Worm (Caenorhabditis elegans) whole organism, L2 larva: ENCODE measurements around the gene str-71.
A peak's percentile ranks its signal among the peaks of the same experiment; 100 is the strongest.

Source experiments
- C34F6.9 ChIP-seq: fragments of 150-350 bp; optimal IDR thresholded peaks from 2 replicates; lab custom pipeline; 2014; ENCODE audit warnings: missing biosample characterization, missing genetic modification characterization
- F13H6.1 ChIP-seq: sonication (generic microtip); optimal IDR thresholded peaks from 2 replicates; lab custom pipeline; 2016; ENCODE audit warnings: missing genetic modification characterization, missing compliant biosample characterization
- R02D3.7 ChIP-seq: fragments of 150-350 bp; optimal IDR thresholded peaks from 2 replicates; lab custom pipeline; 2014; ENCODE audit warnings: missing biosample characterization, missing genetic modification characterization
- Y55F3AM.14 ChIP-seq: fragments of 200-800 bp; sonication (Bioruptor generic); optimal IDR thresholded peaks from 2 replicates; lab custom pipeline; 2018; ENCODE audit warnings: mild to moderate bottlenecking, missing genetic modification characterization, missing compliant biosample characterization
- ZK546.5 ChIP-seq: sonication (generic microtip); optimal IDR thresholded peaks from 2 replicates; lab custom pipeline; 2017; ENCODE audit warnings: missing biosample characterization, missing genetic modification characterization
- alr-1 ChIP-seq: fragments of 150-350 bp; optimal IDR thresholded peaks from 2 replicates; lab custom pipeline; 2014; ENCODE audit warnings: missing biosample characterization, missing genetic modification characterization
- aly-2 ChIP-seq: fragments of 150-350 bp; optimal IDR thresholded peaks from 2 replicates; lab custom pipeline; 2014; ENCODE audit warnings: missing biosample characterization, missing genetic modification characterization
- ama-1 ChIP-seq: fragments of 150-350 bp; optimal IDR thresholded peaks from 2 replicates; lab custom pipeline; 2018; ENCODE audit warnings: inconsistent platforms
- blmp-1 ChIP-seq: sonication (generic microtip); optimal IDR thresholded peaks from 2 replicates; lab custom pipeline; 2017; ENCODE audit warnings: missing genetic modification characterization, mild to moderate bottlenecking, missing compliant biosample characterization, antibody characterized with exemption, moderate library complexity; ENCODE audit not compliant: insufficient read depth
- ceh-16 ChIP-seq: fragments of 150-350 bp; optimal IDR thresholded peaks from 2 replicates; lab custom pipeline; 2014; ENCODE audit warnings: missing biosample characterization, missing genetic modification characterization
- crh-2 ChIP-seq: sonication (generic microtip); optimal IDR thresholded peaks from 2 replicates; lab custom pipeline; 2017; ENCODE audit warnings: missing biosample characterization, missing genetic modification characterization
- dmd-4 ChIP-seq: sonication (generic microtip); optimal IDR thresholded peaks from 2 replicates; lab custom pipeline; 2017; ENCODE audit warnings: missing biosample characterization, missing genetic modification characterization
- egl-27 ChIP-seq: sonication (generic microtip); optimal IDR thresholded peaks from 3 replicates; lab custom pipeline; 2017; ENCODE audit warnings: missing biosample characterization, missing genetic modification reagents, missing genetic modification characterization
- elt-1 ChIP-seq: fragments of 150-350 bp; optimal IDR thresholded peaks from 2 replicates; lab custom pipeline; 2014; ENCODE audit warnings: missing biosample characterization, missing genetic modification characterization
- elt-3 ChIP-seq: sonication (generic microtip); optimal IDR thresholded peaks from 2 replicates; lab custom pipeline; 2017; ENCODE audit warnings: missing biosample characterization, missing genetic modification characterization
- fos-1 ChIP-seq: fragments of 150-350 bp; optimal IDR thresholded peaks from 2 replicates; lab custom pipeline; 2014; ENCODE audit warnings: missing biosample characterization, missing genetic modification characterization
- gmeb-1 ChIP-seq: fragments of 150-350 bp; optimal IDR thresholded peaks from 2 replicates; lab custom pipeline; 2014; ENCODE audit warnings: missing biosample characterization, missing genetic modification characterization
- lin-11 ChIP-seq: fragments of 150-350 bp; sonication (generic microtip); optimal IDR thresholded peaks from 2 replicates; lab custom pipeline; 2014; ENCODE audit warnings: missing biosample characterization, missing genetic modification characterization, inconsistent platforms, mixed read lengths
- lin-13 ChIP-seq: fragments of 150-350 bp; optimal IDR thresholded peaks from 2 replicates; lab custom pipeline; 2014; ENCODE audit warnings: missing biosample characterization, missing genetic modification reagents, missing genetic modification characterization
- lin-39 ChIP-seq: fragments of 150-350 bp; optimal IDR thresholded peaks from 2 replicates; lab custom pipeline; 2014; ENCODE audit warnings: missing biosample characterization, missing genetic modification reagents, missing genetic modification characterization
- lsy-2 ChIP-seq, 2 experiments: fragments of 150-350 bp in 1 of 2; sonication (generic microtip) in 1 of 2; optimal IDR thresholded peaks; 2 replicates each; lab custom pipeline; 2014 to 2017; ENCODE audit warnings: missing biosample characterization in 2 of 2, missing genetic modification characterization in 2 of 2
- mbf-1 ChIP-seq: sonication (generic microtip); optimal IDR thresholded peaks from 2 replicates; lab custom pipeline; 2017; ENCODE audit warnings: missing biosample characterization, missing genetic modification characterization
- mdl-1 ChIP-seq, 2 experiments: fragments of 150-350 bp in 1 of 2; sonication (generic microtip) in 1 of 2; optimal IDR thresholded peaks; 2 replicates each; lab custom pipeline; 2017; ENCODE audit warnings: missing biosample characterization in 2 of 2, missing genetic modification characterization in 2 of 2
- nhr-11 ChIP-seq: fragments of 150-350 bp; optimal IDR thresholded peaks from 2 replicates; lab custom pipeline; 2014; ENCODE audit warnings: missing biosample characterization, missing genetic modification characterization
- nhr-12 ChIP-seq: fragments of 150-350 bp; optimal IDR thresholded peaks from 2 replicates; lab custom pipeline; 2014; ENCODE audit warnings: missing biosample characterization, missing genetic modification characterization
- nhr-21 ChIP-seq: fragments of 150-350 bp; optimal IDR thresholded peaks from 2 replicates; lab custom pipeline; 2014; ENCODE audit warnings: missing biosample characterization, missing genetic modification characterization
- nhr-23 ChIP-seq: fragments of 150-350 bp; optimal IDR thresholded peaks from 2 replicates; lab custom pipeline; 2014; ENCODE audit warnings: missing biosample characterization, missing genetic modification reagents, missing genetic modification characterization
- nhr-237 ChIP-seq: fragments of 150-350 bp; optimal IDR thresholded peaks from 2 replicates; lab custom pipeline; 2014; ENCODE audit warnings: missing biosample characterization, missing genetic modification characterization
- nhr-25 ChIP-seq: fragments of 150-350 bp; sonication (generic microtip); optimal IDR thresholded peaks from 3 replicates; lab custom pipeline; 2014; ENCODE audit warnings: missing biosample characterization, missing genetic modification characterization
- nhr-6 ChIP-seq: fragments of 150-350 bp; optimal IDR thresholded peaks from 2 replicates; lab custom pipeline; 2014; ENCODE audit warnings: missing biosample characterization, missing genetic modification characterization
- nhr-77 ChIP-seq: fragments of 150-350 bp; optimal IDR thresholded peaks from 2 replicates; lab custom pipeline; 2014; ENCODE audit warnings: missing biosample characterization, missing genetic modification characterization
- peb-1 ChIP-seq: fragments of 150-350 bp; optimal IDR thresholded peaks from 2 replicates; lab custom pipeline; 2014; ENCODE audit warnings: missing biosample characterization, missing genetic modification characterization
- sem-4 ChIP-seq: fragments of 150-350 bp; optimal IDR thresholded peaks from 2 replicates; lab custom pipeline; 2014; ENCODE audit warnings: missing biosample characterization, missing genetic modification reagents, missing genetic modification characterization
- skn-1 ChIP-seq: sonication (generic microtip); optimal IDR thresholded peaks from 2 replicates; lab custom pipeline; 2017; ENCODE audit warnings: missing biosample characterization, missing genetic modification characterization
- sma-3 ChIP-seq: sonication (generic microtip); optimal IDR thresholded peaks from 2 replicates; lab custom pipeline; 2016; ENCODE audit warnings: missing genetic modification reagents, missing genetic modification characterization, missing compliant biosample characterization
- unc-39 ChIP-seq: fragments of 150-350 bp; optimal IDR thresholded peaks from 2 replicates; lab custom pipeline; 2014; ENCODE audit warnings: missing biosample characterization, missing genetic modification characterization
- unc-62 ChIP-seq: fragments of 150-350 bp; optimal IDR thresholded peaks from 2 replicates; lab custom pipeline; 2014; ENCODE audit warnings: missing biosample characterization, missing genetic modification reagents, missing genetic modification characterization
- zag-1 ChIP-seq: fragments of 150-350 bp; optimal IDR thresholded peaks from 2 replicates; lab custom pipeline; 2014; ENCODE audit warnings: missing biosample characterization, missing genetic modification characterization
- ztf-1 ChIP-seq: fragments of 200-800 bp; sonication (Bioruptor generic); conservative IDR thresholded peaks from 2 replicates; pipeline ENCODE4 v1.3.6; 2022; ENCODE audit warnings: missing genetic modification characterization, missing compliant biosample characterization
- ztf-11 ChIP-seq: sonication (generic microtip); optimal IDR thresholded peaks from 2 replicates; lab custom pipeline; 2017; ENCODE audit warnings: missing biosample characterization, missing genetic modification characterization

str-71 gene

ce11 chrV:15465032-15465727 is 6.2 kb upstream of the str-71 start, which contains the start of gene pqn-71 (continued):
- TF ChIP-seq R02D3.7 (tag; lab: Kevin White, UChicago) (no peak), alr-1 (tag; lab: Kevin White, UChicago) (peak; percentile 8), dmd-4 (tag; lab: Kevin White, UChicago) (no peak), mbf-1 (tag; lab: Kevin White, UChicago) (peak; percentile 10), sma-3 (GFP tag; lab: Kevin White, UChicago) (peak; percentile 91), blmp-1 (no peak), elt-3 (tag; lab: Kevin White, UChicago) (no peak), fos-1 (peak; percentile 94), nhr-23 (no peak), lin-11 (tag; lab: Kevin White, UChicago) (peak; percentile 66), C34F6.9 (peak; percentile 52), nhr-6 (tag; lab: Kevin White, UChicago) (no peak), elt-1 (tag; lab: Kevin White, UChicago) (no peak), ZK546.5 (tag; lab: Kevin White, UChicago) (no peak)

DNA sequence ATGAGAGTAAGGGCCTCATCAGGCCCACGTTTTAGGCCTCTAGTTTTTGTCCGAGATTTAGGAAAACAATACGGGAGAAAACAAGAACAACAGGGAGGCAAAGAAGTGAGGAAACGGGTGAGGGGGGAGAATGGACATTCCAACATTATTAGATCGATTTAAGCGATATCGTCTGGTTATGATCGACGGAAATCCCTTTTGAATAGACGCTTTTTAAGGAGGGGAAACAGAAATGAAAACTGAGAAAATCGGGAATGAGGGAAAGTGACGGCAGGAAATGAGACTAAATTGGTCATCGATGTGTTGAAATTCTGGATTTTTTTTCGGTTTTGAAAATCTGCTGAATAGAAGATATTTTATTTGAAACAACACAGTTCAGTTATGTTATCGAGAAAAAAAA is 5.4 kb upstream of the str-71 start, which contains the start of gene rocf-1:
Gene rocf-1 (minus strand): TSS at position 101 of the 400 bp plus-strand sequence.
- TF ChIP-seq mdl-1 (tag; optimal IDR thresholded peaks at IDR 0.05; lab: Kevin White, UChicago) (no peak), lin-11 (tag; lab: Kevin White, UChicago) (no peak), nhr-12 (tag; lab: Kevin White, UChicago) (no peak), R02D3.7 (tag; lab: Kevin White, UChicago) (no peak), egl-27 (tag; lab: Kevin White, UChicago) (no peak), nhr-23 (no peak), unc-62 (GFP tag; lab: Kevin White, UChicago) (no peak), gmeb-1 (tag; lab: Kevin White, UChicago) (no peak), lsy-2 (tag; optimal IDR thresholded peaks at IDR 0.05; lab: Kevin White, UChicago) (no peak), skn-1 (tag; lab: Kevin White, UChicago) (no peak), ceh-16 (tag; lab: Kevin White, UChicago) (no peak), aly-2 (tag; lab: Kevin White, UChicago) (no peak), nhr-11 (tag; lab: Kevin White, UChicago) (no peak), ZK546.5 (tag; lab: Kevin White, UChicago) (no peak), alr-1 (tag; lab: Kevin White, UChicago) (no peak), zag-1 (tag; lab: Kevin White, UChicago) (no peak)

DNA sequence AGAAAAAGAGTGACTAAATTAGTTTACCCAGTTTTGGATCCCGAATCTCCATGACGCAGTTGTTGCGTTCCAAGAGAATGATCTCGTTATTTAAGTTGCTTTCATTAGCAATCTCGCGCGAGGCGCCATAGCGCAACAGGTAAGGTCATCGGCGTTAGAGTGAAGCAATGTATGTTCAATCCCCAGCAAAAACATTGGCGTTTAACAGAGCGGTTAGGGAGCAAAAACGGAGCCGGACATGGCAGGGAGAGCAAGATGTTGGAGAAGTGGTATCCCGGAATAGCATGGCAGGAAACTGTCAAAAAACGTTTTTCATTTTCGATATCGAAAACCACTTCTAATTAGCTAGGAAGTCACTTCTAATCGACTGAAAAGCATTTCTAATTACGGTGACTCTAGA is 4.7 kb downstream of the str-71 start:
- no peak for TF ChIP-seq nhr-21
- TF ChIP-seq F13H6.1 (tag; lab: Kevin White, UChicago): no peak
- no peak for TF ChIP-seq mbf-1 (tag; lab: Kevin White, UChicago)
- no peak for TF ChIP-seq zag-1 (tag; lab: Kevin White, UChicago)
- no peak for TF ChIP-seq unc-39
- no peak for TF ChIP-seq lin-39 (tag; lab: Kevin White, UChicago)
- no peak for TF ChIP-seq ztf-11 (tag; lab: Kevin White, UChicago)

ce11 chrV:15451421-15451820 is 7.6 kb downstream of the str-71 start, which contains the start of gene srw-33:
Gene srw-33, minus strand, starts transcription at chrV:15451521.
- no peak for TF ChIP-seq F13H6.1 (tag; lab: Kevin White, UChicago)
- TF ChIP-seq nhr-6 (tag; lab: Kevin White, UChicago): no peak
- no peak for TF ChIP-seq mbf-1 (tag; lab: Kevin White, UChicago)
- TF ChIP-seq alr-1 (tag; lab: Kevin White, UChicago): no peak
- no peak for TF ChIP-seq gmeb-1 (tag; lab: Kevin White, UChicago)
- no peak for TF ChIP-seq ztf-1 (GFP tag; lab: Robert Waterston, UW)
- no peak for TF ChIP-seq sem-4 (tag; lab: Kevin White, UChicago)
- no peak for TF ChIP-seq peb-1 (tag; lab: Kevin White, UChicago)
- no peak for TF ChIP-seq skn-1 (tag; lab: Kevin White, UChicago)
- TF ChIP-seq aly-2 (tag; lab: Kevin White, UChicago): no peak
- TF ChIP-seq unc-62 (GFP tag; lab: Kevin White, UChicago): no peak
- no peak for TF ChIP-seq blmp-1
- no peak for TF ChIP-seq elt-1 (tag; lab: Kevin White, UChicago)
- no peak for TF ChIP-seq lin-13
- no peak for TF ChIP-seq Y55F3AM.14 (GFP tag; lab: Kevin White, UChicago)
- no peak for TF ChIP-seq nhr-77 (tag; lab: Kevin White, UChicago)
- no peak for TF ChIP-seq ama-1 (lab: Kevin White, UChicago)
- TF ChIP-seq nhr-25 (tag; lab: Kevin White, UChicago): no peak
- TF ChIP-seq crh-2 (tag; lab: Kevin White, UChicago): no peak
- no peak for TF ChIP-seq nhr-237
